Fruit fly (Drosophila melanogaster) Kc167 (cell line): Measurements from ENCODE around the gene CG12773.

Experiments
- Myc ChIP-seq: fragments of >200 bp; optimal IDR thresholded peaks from 2 replicates; lab custom pipeline; 2017; ENCODE audit warnings: missing external identifiers
- Sin3A ChIP-seq: fragments of >200 bp; optimal IDR thresholded peaks from 2 replicates; lab custom pipeline; 2018; ENCODE audit warnings: missing external identifiers
- h ChIP-seq: fragments of >200 bp; optimal IDR thresholded peaks from 3 replicates; lab custom pipeline; 2018; ENCODE audit warnings: missing external identifiers
- insv ChIP-seq: fragments of >200 bp; optimal IDR thresholded peaks from 3 replicates; lab custom pipeline; 2018; ENCODE audit warnings: missing external identifiers
- psq ChIP-seq: fragments of >200 bp; optimal IDR thresholded peaks from 2 replicates; lab custom pipeline; 2017; ENCODE audit warnings: missing external identifiers
- ttk ChIP-seq: sonication (Bioruptor generic); optimal IDR thresholded peaks from 2 replicates; lab custom pipeline; 2017; ENCODE audit warnings: missing external identifiers

CG12773 gene

dm6 chrX:1346256-1346655 lies 7.5 kb downstream of the CG12773 start, which contains the start of gene Tsp2A:
Tsp2A (plus strand) TSS chrX:1346553.
- TF ChIP-seq Sin3A (lab: Kevin White, UChicago) (no peak), insv (lab: Kevin White, UChicago) (no peak), Myc (lab: Kevin White, UChicago) (no peak), ttk (no peak), psq (lab: Kevin White, UChicago) (no peak), h (lab: Kevin White, UChicago) (no peak)

- TF ChIP-seq ttk: no peak
- no peak for TF ChIP-seq insv (lab: Kevin White, UChicago)
- TF ChIP-seq psq (lab: Kevin White, UChicago): no peak
- TF ChIP-seq Sin3A (lab: Kevin White, UChicago): no peak
- no peak for TF ChIP-seq h (lab: Kevin White, UChicago)
- no peak for TF ChIP-seq Myc (lab: Kevin White, UChicago)
Observed at dm6 chrX:1341944-1342392, 11.8 kb downstream of the CG12773 start, which contains the start of gene Naa30A. Naa30A (plus strand) TSS chrX:1342106.

- no peak for TF ChIP-seq insv (lab: Kevin White, UChicago)
- TF ChIP-seq h (lab: Kevin White, UChicago): no peak
- no peak for TF ChIP-seq psq (lab: Kevin White, UChicago)
- no peak for TF ChIP-seq Sin3A (lab: Kevin White, UChicago)
- no peak for TF ChIP-seq ttk
- no peak for TF ChIP-seq Myc (lab: Kevin White, UChicago)
Observed at dm6 chrX:1341528-1341927, 12.3 kb downstream of the CG12773 start, which contains the start of gene CG11409. CG11409 (minus strand) TSS chrX:1341587.

dm6 chrX:1337998-1338397 lies 15.8 kb downstream of the CG12773 start:
- TF ChIP-seq Sin3A (lab: Kevin White, UChicago) (no peak), psq (lab: Kevin White, UChicago) (no peak), ttk (no peak), h (lab: Kevin White, UChicago) (no peak), Myc (lab: Kevin White, UChicago) (no peak), insv (lab: Kevin White, UChicago) (no peak)

dm6 chrX:1322214-1322613 lies 31.6 kb downstream of the CG12773 start, which contains the start of gene DAAM:
DAAM (minus strand) TSS chrX:1322362.
- TF ChIP-seq Myc (lab: Kevin White, UChicago) (no peak), psq (lab: Kevin White, UChicago) (no peak), h (lab: Kevin White, UChicago) (no peak), ttk (no peak), insv (lab: Kevin White, UChicago) (no peak), Sin3A (lab: Kevin White, UChicago) (no peak)

- TF ChIP-seq insv (lab: Kevin White, UChicago): no peak
- no peak for TF ChIP-seq ttk
- TF ChIP-seq h (lab: Kevin White, UChicago): no peak
- TF ChIP-seq Myc (lab: Kevin White, UChicago): no peak
- no peak for TF ChIP-seq psq (lab: Kevin White, UChicago)
- no peak for TF ChIP-seq Sin3A (lab: Kevin White, UChicago)
Observed at dm6 chrX:1321664-1322063, 32.1 kb downstream of the CG12773 start.

- TF ChIP-seq insv (lab: Kevin White, UChicago) (no peak), psq (lab: Kevin White, UChicago) (no peak), h (lab: Kevin White, UChicago) (no peak)
Observed at dm6 chrX:1321043-1321442, 32.7 kb downstream of the CG12773 start.

- TF ChIP-seq Myc (lab: Kevin White, UChicago) (no peak), Sin3A (lab: Kevin White, UChicago) (no peak), h (lab: Kevin White, UChicago) (no peak), ttk (no peak), psq (lab: Kevin White, UChicago) (no peak), insv (lab: Kevin White, UChicago) (no peak)
Observed at dm6 chrX:1320144-1320981, 33.4 kb downstream of the CG12773 start.

- TF ChIP-seq ttk: no peak
- TF ChIP-seq Myc (lab: Kevin White, UChicago): no peak
- TF ChIP-seq h (lab: Kevin White, UChicago): no peak
- TF ChIP-seq insv (lab: Kevin White, UChicago): no peak
- TF ChIP-seq Sin3A (lab: Kevin White, UChicago): no peak
- no peak for TF ChIP-seq psq (lab: Kevin White, UChicago)
Observed at dm6 chrX:1312510-1312909, 41.3 kb downstream of the CG12773 start.

- TF ChIP-seq Sin3A (lab: Kevin White, UChicago): no peak
- TF ChIP-seq insv (lab: Kevin White, UChicago): no peak
- no peak for TF ChIP-seq Myc (lab: Kevin White, UChicago)
- no peak for TF ChIP-seq ttk
- TF ChIP-seq h (lab: Kevin White, UChicago): no peak
- TF ChIP-seq psq (lab: Kevin White, UChicago): no peak
Observed at dm6 chrX:1311218-1311617, 42.6 kb downstream of the CG12773 start.

- TF ChIP-seq Sin3A (lab: Kevin White, UChicago): no peak
- TF ChIP-seq Myc (lab: Kevin White, UChicago): no peak
- no peak for TF ChIP-seq ttk
- no peak for TF ChIP-seq h (lab: Kevin White, UChicago)
Observed at dm6 chrX:1308444-1308843, 45.3 kb downstream of the CG12773 start.

dm6 chrX:1303961-1304360 lies 49.8 kb downstream of the CG12773 start:
- no peak for TF ChIP-seq h (lab: Kevin White, UChicago)
